Fruit fly (Drosophila melanogaster): ENCODE results near the gene Osi5.

Gene Osi5

DNA sequence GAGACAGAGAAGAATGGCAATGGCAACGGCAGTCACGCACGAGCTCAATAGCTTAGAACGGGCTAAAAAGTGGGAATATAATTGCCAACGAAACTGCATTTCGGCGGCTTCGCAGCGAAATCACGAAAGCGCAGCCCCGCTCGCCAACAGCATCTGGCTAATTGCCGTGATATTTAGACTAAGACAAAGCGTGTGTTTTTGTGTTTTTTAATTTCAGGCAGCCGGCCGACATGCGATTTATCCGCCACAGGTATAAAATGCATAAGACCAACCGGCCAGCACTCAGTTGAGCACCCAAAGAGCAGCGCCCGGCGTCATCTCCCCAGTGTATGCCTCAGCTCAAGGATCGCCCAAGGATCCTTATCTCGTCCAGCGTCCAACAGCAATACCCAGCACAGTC lies 27.6 kb downstream of the Osi5 start, which contains the start of gene Osi8:
Osi8 (plus strand) TSS at position 301 of the 400 bp plus-strand sequence.
- no peak for TF ChIP-seq CG32121 (GFP tag; IDR thresholded peaks at IDR 0.05)
- TF ChIP-seq CG4496 (GFP tag; IDR thresholded peaks at IDR 0.05): no peak
- TF ChIP-seq D1 (tag; optimal IDR thresholded peaks at IDR 0.05): no peak
- no peak for TF ChIP-seq EcR (GFP tag; optimal IDR thresholded peaks at IDR 0.05)
- no peak for TF ChIP-seq Snoo (tag; optimal IDR thresholded peaks at IDR 0.05)
- TF ChIP-seq fd96Ca (GFP tag; IDR thresholded peaks at IDR 0.05): no peak
- TF ChIP-seq CG12605 (GFP tag; IDR thresholded peaks at IDR 0.05): no peak
- no peak for TF ChIP-seq CG14655 (GFP tag; optimal IDR thresholded peaks at IDR 0.05)
- TF ChIP-seq CG8159 (tag; optimal IDR thresholded peaks at IDR 0.05): no peak
- no peak for TF ChIP-seq gl (tag; optimal IDR thresholded peaks at IDR 0.05)
- TF ChIP-seq CG13204 (GFP tag; optimal IDR thresholded peaks at IDR 0.05): no peak
- no peak for TF ChIP-seq CG15710 (tag; optimal IDR thresholded peaks at IDR 0.05)
- TF ChIP-seq Ets98B (GFP tag; IDR thresholded peaks at IDR 0.05): no peak
- TF ChIP-seq CG17806 (tag; optimal IDR thresholded peaks at IDR 0.05): no peak
- TF ChIP-seq CG8301 (tag; optimal IDR thresholded peaks at IDR 0.05): no peak
- no peak for TF ChIP-seq CG34367 (tag; optimal IDR thresholded peaks at IDR 0.05)
- no peak for TF ChIP-seq CG10348 (GFP tag; IDR thresholded peaks at IDR 0.05)
- no peak for TF ChIP-seq Pif1A (GFP tag; optimal IDR thresholded peaks at IDR 0.05)

DNA sequence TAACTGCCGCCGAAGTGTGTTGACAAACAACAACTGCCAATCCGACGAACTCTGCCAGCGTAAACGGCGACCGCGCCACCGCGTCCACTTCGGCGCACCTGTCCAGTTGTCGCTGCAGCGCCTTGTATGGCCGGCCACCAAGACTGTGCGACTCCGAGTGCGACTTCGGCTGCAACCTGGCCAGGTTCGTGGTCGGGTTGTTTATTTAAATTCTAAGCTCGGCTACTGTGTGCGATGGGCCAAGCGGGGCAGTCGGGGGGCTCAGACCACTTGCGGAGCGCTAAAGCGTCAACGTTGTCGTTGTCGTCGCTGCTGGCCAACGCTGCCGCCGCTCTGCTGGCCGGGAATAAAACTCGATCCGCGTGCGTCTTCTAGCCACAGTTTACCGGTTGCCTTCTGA lies 32.5 kb downstream of the Osi5 start, which contains the start of gene Osi9:
Osi9 (plus strand) TSS at position 375 of the 400 bp plus-strand sequence.
- TF ChIP-seq CG4496 (GFP tag; IDR thresholded peaks at IDR 0.05) (peak; percentile 71; the same call in 2 of the 3 replicates), Pif1B (GFP tag; optimal IDR thresholded peaks at IDR 0.05) (no peak), CG14655 (GFP tag; optimal IDR thresholded peaks at IDR 0.05) (no peak), CG34367 (tag; optimal IDR thresholded peaks at IDR 0.05) (no peak), CG12605 (GFP tag; IDR thresholded peaks at IDR 0.05) (no peak), CG15710 (tag; optimal IDR thresholded peaks at IDR 0.05) (no peak), Ets98B (GFP tag; IDR thresholded peaks at IDR 0.05) (peak; percentile 14; the same call in 1 of the 2 replicates), Snoo (tag; optimal IDR thresholded peaks at IDR 0.05) (no peak), CG13204 (GFP tag; optimal IDR thresholded peaks at IDR 0.05) (peak; percentile 86), gl (tag; optimal IDR thresholded peaks at IDR 0.05) (no peak), CG8159 (tag; optimal IDR thresholded peaks at IDR 0.05) (no peak)

DNA sequence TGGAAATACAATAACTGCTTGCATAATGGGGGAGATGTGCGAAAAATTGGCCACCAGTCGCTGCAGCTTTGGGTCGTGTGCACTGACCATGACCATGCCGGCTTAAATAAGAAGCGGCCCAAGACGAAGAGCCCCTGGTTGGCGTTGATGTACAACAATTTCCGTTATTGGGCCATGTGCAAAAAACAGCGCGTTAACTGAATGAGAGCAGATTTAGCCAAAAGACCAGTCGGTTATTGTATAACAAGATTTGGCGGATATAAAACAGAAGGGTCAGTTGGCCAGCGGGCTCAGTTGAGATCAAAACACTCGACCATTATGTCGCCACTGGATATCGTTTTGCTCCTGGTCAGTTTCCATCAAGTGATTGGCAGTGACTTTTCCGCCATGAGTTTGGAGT lies 36.3 kb downstream of the Osi5 start, which contains the start of gene Osi10a:
Osi10a (plus strand) TSS at position 301 of the 400 bp plus-strand sequence.
- no peak for TF ChIP-seq CG15710 (tag; optimal IDR thresholded peaks at IDR 0.05)
- no peak for TF ChIP-seq CG14655 (GFP tag; optimal IDR thresholded peaks at IDR 0.05)
- no peak for TF ChIP-seq Ets98B (GFP tag; IDR thresholded peaks at IDR 0.05)
- TF ChIP-seq CG4496 (GFP tag; IDR thresholded peaks at IDR 0.05): no peak
- no peak for TF ChIP-seq CG34367 (tag; optimal IDR thresholded peaks at IDR 0.05)
- no peak for TF ChIP-seq CG12605 (GFP tag; IDR thresholded peaks at IDR 0.05)
- TF ChIP-seq rn (GFP tag; IDR thresholded peaks at IDR 0.05): no peak
- no peak for TF ChIP-seq Pif1A (GFP tag; optimal IDR thresholded peaks at IDR 0.05)
- no peak for TF ChIP-seq CG13204 (GFP tag; optimal IDR thresholded peaks at IDR 0.05)
- TF ChIP-seq CG8159 (tag; optimal IDR thresholded peaks at IDR 0.05): no peak

DNA sequence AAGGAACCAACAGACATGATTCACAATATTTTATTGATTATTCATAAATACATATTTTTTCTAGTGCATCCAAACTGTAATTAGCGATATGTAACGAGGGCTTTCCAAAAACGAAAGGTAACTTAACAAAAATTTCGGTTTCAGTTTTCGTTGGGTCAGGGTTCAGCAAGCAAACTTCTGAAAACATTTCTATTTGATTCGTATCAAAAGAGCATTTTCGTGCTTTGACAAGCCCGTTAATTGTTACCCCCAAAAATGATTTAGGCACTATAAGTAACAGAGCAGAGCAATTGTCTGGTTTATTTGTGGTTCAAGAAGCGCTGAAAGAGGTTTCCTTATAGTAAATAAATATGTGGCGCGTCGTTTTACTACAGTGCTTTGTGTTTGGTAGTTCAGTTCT lies 38.6 kb downstream of the Osi5 start, which contains the start of gene Osi10b:
Osi10b (plus strand) TSS at position 301 of the 400 bp plus-strand sequence.
- no peak for TF ChIP-seq rn (GFP tag; IDR thresholded peaks at IDR 0.05)
- TF ChIP-seq CG9948 (tag; optimal IDR thresholded peaks at IDR 0.05): no peak
- TF ChIP-seq CG4496 (GFP tag; IDR thresholded peaks at IDR 0.05): no peak
- TF ChIP-seq CG8159 (tag; optimal IDR thresholded peaks at IDR 0.05): no peak
- no peak for TF ChIP-seq CG10348 (GFP tag; IDR thresholded peaks at IDR 0.05)

DNA sequence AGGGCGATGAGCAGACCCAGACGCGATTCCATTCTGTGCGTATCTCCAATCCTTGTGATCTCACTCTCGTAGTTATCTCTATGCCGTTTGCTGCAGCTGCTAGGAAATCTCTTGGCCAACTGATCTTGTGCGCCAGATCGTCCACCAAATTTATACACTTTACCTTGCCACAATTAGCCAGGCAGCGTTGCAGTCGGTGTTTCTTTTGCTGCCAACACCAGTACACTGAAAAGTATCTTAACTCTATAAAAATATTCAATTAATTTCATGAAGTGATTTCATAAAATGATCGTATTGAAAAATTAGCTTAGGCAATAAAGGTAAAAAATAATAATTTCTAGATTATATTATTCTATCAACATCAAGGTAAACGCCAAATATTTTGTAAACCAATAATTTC lies 41.3 kb downstream of the Osi5 start, which contains the start of gene Osi11:
Osi11 (minus strand) TSS at position 101 of the 400 bp plus-strand sequence.
- TF ChIP-seq EcR (GFP tag; optimal IDR thresholded peaks at IDR 0.05) (no peak), CG14655 (GFP tag; optimal IDR thresholded peaks at IDR 0.05) (no peak)

DNA sequence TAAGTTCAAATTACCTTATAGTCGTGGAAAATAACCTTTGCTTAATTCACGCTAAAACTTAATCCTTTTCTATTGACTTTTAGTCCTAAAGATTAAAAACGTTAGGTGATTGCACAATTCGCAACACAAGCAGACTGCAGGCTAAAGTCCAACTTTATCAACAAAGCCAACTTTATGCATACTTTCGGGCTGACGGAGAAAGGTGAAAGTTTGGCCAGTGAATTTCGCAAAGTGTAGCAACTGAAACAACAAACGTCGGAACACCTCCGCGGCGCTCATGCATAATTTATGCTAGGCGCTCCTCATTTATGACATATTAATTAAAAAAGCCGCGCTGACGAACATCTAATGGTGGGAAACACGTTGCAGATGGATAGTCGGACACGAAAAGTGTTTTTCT lies 42.7 kb downstream of the Osi5 start:
- TF ChIP-seq CG34367 (tag; optimal IDR thresholded peaks at IDR 0.05) (no peak), CG14655 (GFP tag; optimal IDR thresholded peaks at IDR 0.05) (peak; percentile 42), CG8301 (tag; optimal IDR thresholded peaks at IDR 0.05) (peak; percentile 12), gl (tag; optimal IDR thresholded peaks at IDR 0.05) (no peak), CG10348 (GFP tag; IDR thresholded peaks at IDR 0.05) (no peak), CG4496 (GFP tag; IDR thresholded peaks at IDR 0.05) (0 out of 3 replicates have a peak, but pooled peaks have one; percentile 40)

DNA sequence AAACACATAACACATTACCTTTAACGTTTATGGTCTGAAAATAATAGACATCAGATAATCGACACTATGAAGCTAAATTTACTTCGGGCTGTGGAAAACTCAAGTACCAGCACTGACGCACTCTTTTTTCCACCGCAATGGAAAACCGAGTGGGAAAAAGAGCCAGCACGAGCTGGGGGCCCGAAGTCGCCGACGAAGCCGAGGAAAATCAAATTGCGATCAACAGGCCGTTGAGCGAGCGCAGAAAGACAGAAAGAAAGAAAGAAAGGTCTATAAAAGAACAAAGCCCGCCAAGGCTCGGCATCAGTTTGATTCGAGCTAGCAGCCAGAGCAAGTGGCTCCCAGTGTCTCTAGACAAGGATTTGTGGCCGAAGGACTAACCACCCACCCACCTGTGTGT lies 50.9 kb downstream of the Osi5 start, which contains the start of gene Osi12:
Osi12 (plus strand) TSS at position 301 of the 400 bp plus-strand sequence.
- no peak for TF ChIP-seq CG10348 (GFP tag; IDR thresholded peaks at IDR 0.05)
- no peak for TF ChIP-seq CG14655 (GFP tag; optimal IDR thresholded peaks at IDR 0.05)
